Fruit fly (Drosophila melanogaster): ENCODE measurements around the gene Task7.

The Task7 gene

dm6 chr3R:9428988-9429387 lies 16.9 kb upstream of the Task7 start (continued):
- TF ChIP-seq zfh1 (GFP tag; IDR thresholded peaks at IDR 0.05) (peak; percentile 45; the same call in 1 of the 3 replicates), CG31365 (tag; optimal IDR thresholded peaks at IDR 0.05) (peak; percentile 54), CG32767 (GFP tag; IDR thresholded peaks at IDR 0.05) (no peak), pan (optimal IDR thresholded peaks at IDR 0.05) (no peak), pan (GFP tag; optimal IDR thresholded peaks at IDR 0.05 in 1 of 2, IDR thresholded peaks at IDR 0.05 in 1 of 2) (peak in 1 of 2 experiments; percentile 53), Rx (GFP tag; IDR thresholded peaks at IDR 0.05) (0 out of 2 replicates have a peak, but pooled peaks have one; percentile 17), NC2β (GFP tag; optimal IDR thresholded peaks at IDR 0.05) (peak; percentile 46), CG10543 (GFP tag; optimal IDR thresholded peaks at IDR 0.05) (peak; percentile 86), CG4820 (GFP tag; optimal IDR thresholded peaks at IDR 0.05) (peak; percentile 16), CG9932 (GFP tag; IDR thresholded peaks at IDR 0.05) (peak; percentile 86), Neu2 (GFP tag; optimal IDR thresholded peaks at IDR 0.05; ENCODE audit: borderline replicate concordance) (no peak), vfl (GFP tag; optimal IDR thresholded peaks at IDR 0.05) (no peak), CG7839 (tag; optimal IDR thresholded peaks at IDR 0.05) (peak; percentile 72), CG3726 (GFP tag; IDR thresholded peaks at IDR 0.05) (no peak), inv (GFP tag; IDR thresholded peaks at IDR 0.05; ENCODE audit: partially characterized antibody) (no peak), grau (tag; optimal IDR thresholded peaks at IDR 0.05) (peak; percentile 78), dm (GFP tag; optimal IDR thresholded peaks at IDR 0.05) (peak; percentile 51), CG2199 (GFP tag; IDR thresholded peaks at IDR 0.05) (no peak; the same call in 1 of the 3 replicates), Dp (GFP tag; optimal IDR thresholded peaks at IDR 0.05) (no peak), croc (GFP tag; conservative IDR thresholded peaks at IDR 0.05) (no peak), Hr51 (GFP tag; optimal IDR thresholded peaks at IDR 0.05) (peak; percentile 34 to 48), CG13123 (GFP tag; optimal IDR thresholded peaks at IDR 0.05) (no peak), CG13775 (GFP tag; optimal IDR thresholded peaks at IDR 0.05) (peak; percentile 28), abd-A (tag; optimal IDR thresholded peaks at IDR 0.05) (no peak), otp (GFP tag; IDR thresholded peaks at IDR 0.05) (peak; percentile 62; the same call in 1 of the 3 replicates), gem (tag; optimal IDR thresholded peaks at IDR 0.05) (peak; percentile 63), Hmr (GFP tag; optimal IDR thresholded peaks at IDR 0.05) (peak; percentile 76), exex (tag; optimal IDR thresholded peaks at IDR 0.05) (peak; percentile 81), CG42726 (GFP tag; IDR thresholded peaks at IDR 0.05; ENCODE audit: partially characterized antibody) (no peak), Med (GFP tag) (peak; percentile 97), CG17328 (GFP tag; IDR thresholded peaks at IDR 0.05) (peak; percentile 69), Doc2 (GFP tag; IDR thresholded peaks at IDR 0.05) (no peak), twi (tag; optimal IDR thresholded peaks at IDR 0.05) (no peak), tio (GFP tag; optimal IDR thresholded peaks at IDR 0.05) (no peak), sc (optimal IDR thresholded peaks at IDR 0.05) (no peak), sc (GFP tag; optimal IDR thresholded peaks at IDR 0.05) (no peak), CG1832 (GFP tag; optimal IDR thresholded peaks at IDR 0.05) (no peak), CG17186 (GFP tag; optimal IDR thresholded peaks at IDR 0.05) (no peak), br (optimal IDR thresholded peaks at IDR 0.05) (no peak), Lhr (GFP tag; optimal IDR thresholded peaks at IDR 0.05) (no peak), Six4 (GFP tag; optimal IDR thresholded peaks at IDR 0.05) (peak; percentile 34), CG6689 (GFP tag; IDR thresholded peaks at IDR 0.05) (no peak), Dek (tag; optimal IDR thresholded peaks at IDR 0.05) (peak; percentile 68), dysf (GFP tag; IDR thresholded peaks at IDR 0.05) (peak; percentile 75), sna (GFP tag; IDR thresholded peaks at IDR 0.05; ENCODE audit: partially characterized antibody) (no peak), org-1 (GFP tag; optimal IDR thresholded peaks at IDR 0.05) (no peak), Optix (GFP tag; IDR thresholded peaks at IDR 0.05) (0 out of 3 replicates have a peak, but pooled peaks have one; percentile 47), chinmo (GFP tag; IDR thresholded peaks at IDR 0.05; ENCODE audit: partially characterized antibody) (no peak), CkIIα-i1 (GFP tag; IDR thresholded peaks at IDR 0.05) (no peak), CG4617 (GFP tag; optimal IDR thresholded peaks at IDR 0.05; ENCODE audit: borderline replicate concordance) (no peak), zf30C (GFP tag; optimal IDR thresholded peaks at IDR 0.05) (no peak), CG8478 (optimal IDR thresholded peaks at IDR 0.05) (no peak)

Measured in whole organism, embryonic.